Worm (Caenorhabditis elegans) whole organism, L4 larva: Measurements from ENCODE around the gene T10B10.8.

ENCODE experiments used
- F10B5.3 ChIP-seq: sonication (generic microtip); optimal IDR thresholded peaks from 2 replicates; lab custom pipeline; 2016; ENCODE audit warnings: mild to moderate bottlenecking, missing genetic modification characterization, missing compliant biosample characterization
- F37D6.2 ChIP-seq: sonication (generic microtip); optimal IDR thresholded peaks from 2 replicates; lab custom pipeline; 2016; ENCODE audit warnings: mild to moderate bottlenecking, missing genetic modification characterization, missing compliant biosample characterization
- R02D3.7 ChIP-seq: fragments of 150-350 bp; sonication (generic microtip); optimal IDR thresholded peaks from 3 replicates; lab custom pipeline; 2014; ENCODE audit warnings: missing biosample characterization, missing genetic modification characterization
- T26A8.4 ChIP-seq: fragments of 200-800 bp; sonication (Bioruptor generic); IDR thresholded peaks from 2 replicates; pipeline ENCODE4 v1.3.6; 2022; ENCODE audit warnings: missing genetic modification characterization, missing compliant biosample characterization
- Y48G9A.11 ChIP-seq: fragments of 200-800 bp; sonication (Bioruptor generic); IDR thresholded peaks from 2 replicates; pipeline ENCODE4 v1.3.6; 2022; ENCODE audit warnings: missing genetic modification reagents, missing genetic modification characterization, missing compliant biosample characterization
- Y75B8A.6 ChIP-seq: fragments of 200-800 bp; sonication (Bioruptor generic); IDR thresholded peaks from 2 replicates; pipeline ENCODE4 v1.3.6; 2022; ENCODE audit warnings: missing genetic modification reagents, missing genetic modification characterization, missing compliant biosample characterization
- ZK546.5 ChIP-seq, 2 experiments: sonication (generic microtip); optimal IDR thresholded peaks; 2 replicates each; lab custom pipeline; 2017; ENCODE audit warnings: missing biosample characterization in 2 of 2, missing genetic modification characterization in 2 of 2
- aha-1 ChIP-seq: fragments of 150-350 bp; peaks from one replicate; lab custom pipeline; 2014; ENCODE audit warnings: missing biosample characterization, missing genetic modification characterization
- arid-1 ChIP-seq: fragments of 200-800 bp; sonication (Bioruptor generic); conservative IDR thresholded peaks from 2 replicates; pipeline ENCODE4 v1.3.6; 2022; ENCODE audit warnings: missing genetic modification reagents, missing genetic modification characterization, missing compliant biosample characterization
- attf-4 ChIP-seq: sonication (generic microtip); optimal IDR thresholded peaks from 3 replicates; lab custom pipeline; 2017; ENCODE audit warnings: missing biosample characterization, missing genetic modification characterization
- ceh-28 ChIP-seq: fragments of 150-350 bp; optimal IDR thresholded peaks from 2 replicates; lab custom pipeline; 2014; ENCODE audit warnings: missing biosample characterization, missing genetic modification reagents, missing genetic modification characterization
- ceh-82 ChIP-seq: sonication (generic microtip); optimal IDR thresholded peaks from 2 replicates; lab custom pipeline; 2017; ENCODE audit warnings: missing biosample characterization, missing genetic modification characterization
- ctbp-1 ChIP-seq: fragments of 200-800 bp; sonication (Bioruptor generic); IDR thresholded peaks from 2 replicates; pipeline ENCODE4 v1.3.6; 2022; ENCODE audit warnings: missing genetic modification reagents, missing genetic modification characterization, missing compliant biosample characterization
- daf-12 ChIP-seq: fragments of 150-350 bp; optimal IDR thresholded peaks from 2 replicates; lab custom pipeline; 2014; ENCODE audit warnings: missing biosample characterization, missing genetic modification reagents, missing genetic modification characterization
- daf-16 ChIP-seq, 3 experiments: sonication (generic microtip); optimal IDR thresholded peaks; 2 replicates each; lab custom pipeline; 2016 to 2017; ENCODE audit warnings: missing genetic modification characterization in 3 of 3, missing genetic modification reagents in 3 of 3, mild to moderate bottlenecking in 2 of 3, missing compliant biosample characterization in 2 of 3, missing biosample characterization in 1 of 3, moderate library complexity in 1 of 3
- dmd-8 ChIP-seq: fragments of 200-800 bp; sonication (Bioruptor generic); IDR thresholded peaks from 2 replicates; pipeline ENCODE4 v1.3.6; 2022; ENCODE audit warnings: missing genetic modification characterization, missing compliant biosample characterization
- dpl-1 ChIP-seq: fragments of 150-350 bp; optimal IDR thresholded peaks from 2 replicates; lab custom pipeline; 2014; ENCODE audit warnings: missing biosample characterization, missing genetic modification reagents, missing genetic modification characterization
- dve-1 ChIP-seq: sonication (generic microtip); optimal IDR thresholded peaks from 2 replicates; lab custom pipeline; 2017; ENCODE audit warnings: antibody characterized with exemption, mild to moderate bottlenecking, missing genetic modification characterization, missing compliant biosample characterization; ENCODE audit not compliant: insufficient read depth
- egl-27 ChIP-seq: sonication (generic microtip); optimal IDR thresholded peaks from 3 replicates; lab custom pipeline; 2017; ENCODE audit warnings: missing biosample characterization, missing genetic modification reagents, missing genetic modification characterization
- egl-43 ChIP-seq: fragments of 200-800 bp; sonication (Bioruptor generic); IDR thresholded peaks from 2 replicates; pipeline ENCODE4 v1.3.6; 2022; ENCODE audit warnings: missing genetic modification reagents, missing genetic modification characterization, missing compliant biosample characterization
- fkh-10 ChIP-seq: fragments of 150-350 bp; optimal IDR thresholded peaks from 2 replicates; lab custom pipeline; 2014; ENCODE audit warnings: missing biosample characterization, missing genetic modification reagents, missing genetic modification characterization
- fos-1 ChIP-seq: fragments of 150-350 bp; optimal IDR thresholded peaks from 2 replicates; lab custom pipeline; 2014; ENCODE audit warnings: missing biosample characterization, missing genetic modification characterization
- gei-8 ChIP-seq: fragments of 200-800 bp; sonication (Bioruptor generic); optimal IDR thresholded peaks from 2 replicates; lab custom pipeline; 2018; ENCODE audit warnings: mild to moderate bottlenecking, missing genetic modification characterization, missing compliant biosample characterization
- hif-1 ChIP-seq, 2 experiments: sonication (generic microtip); optimal IDR thresholded peaks; 2 replicates each; lab custom pipeline; 2016 to 2017; ENCODE audit warnings: missing compliant biosample characterization in 2 of 2, missing genetic modification characterization in 2 of 2, missing genetic modification reagents in 2 of 2, missing genotype in 2 of 2, mild to moderate bottlenecking in 1 of 2
- hlh-11 ChIP-seq: fragments of 200-800 bp; sonication (Bioruptor generic); optimal IDR thresholded peaks from 2 replicates; lab custom pipeline; 2018; ENCODE audit warnings: mild to moderate bottlenecking, missing genetic modification characterization, missing compliant biosample characterization
- hmg-1.1 ChIP-seq: fragments of 200-800 bp; sonication (Bioruptor generic); IDR thresholded peaks from 2 replicates; pipeline ENCODE4 v1.3.6; 2022; ENCODE audit warnings: missing genetic modification reagents, missing genetic modification characterization, missing compliant biosample characterization
- jun-1 ChIP-seq: fragments of 150-350 bp; optimal IDR thresholded peaks from 2 replicates; lab custom pipeline; 2014; ENCODE audit warnings: missing biosample characterization, missing genetic modification reagents, missing genetic modification characterization
- lin-15B ChIP-seq: fragments of 150-350 bp; sonication (generic microtip); optimal IDR thresholded peaks from 3 replicates; lab custom pipeline; 2014; ENCODE audit warnings: missing biosample characterization, missing genetic modification characterization
- lin-39 ChIP-seq: fragments of 150-350 bp; optimal IDR thresholded peaks from 2 replicates; lab custom pipeline; 2014; ENCODE audit warnings: missing biosample characterization, missing genetic modification reagents, missing genetic modification characterization
- lsy-2 ChIP-seq, 2 experiments: fragments of 150-350 bp in 1 of 2; sonication (generic microtip) in 1 of 2; optimal IDR thresholded peaks; 2 replicates each; lab custom pipeline; 2014 to 2017; ENCODE audit warnings: missing biosample characterization in 2 of 2, missing genetic modification characterization in 2 of 2
- madf-9 ChIP-seq: fragments of 200-800 bp; sonication (Bioruptor generic); conservative IDR thresholded peaks from 2 replicates; pipeline ENCODE4 v1.3.6; 2022; ENCODE audit warnings: missing genetic modification reagents, missing genetic modification characterization, missing compliant biosample characterization
- mdt-29 ChIP-seq: fragments of 200-800 bp; sonication (Bioruptor generic); IDR thresholded peaks from 2 replicates; pipeline ENCODE4 v1.3.6; 2022; ENCODE audit warnings: missing genetic modification reagents, missing genetic modification characterization, missing compliant biosample characterization
- mes-2 ChIP-seq: sonication (generic microtip); optimal IDR thresholded peaks from 2 replicates; lab custom pipeline; 2016; ENCODE audit warnings: missing genotype, mild to moderate bottlenecking, missing genetic modification characterization, missing compliant biosample characterization; ENCODE audit not compliant: poor library complexity, severe bottlenecking
- mxl-3 ChIP-seq: fragments of 200-800 bp; sonication (Bioruptor generic); optimal IDR thresholded peaks from 2 replicates; lab custom pipeline; 2018; ENCODE audit warnings: mild to moderate bottlenecking, missing genetic modification characterization, missing compliant biosample characterization
- nhr-102 ChIP-seq: sonication (generic microtip); optimal IDR thresholded peaks from 2 replicates; lab custom pipeline; 2016; ENCODE audit warnings: mild to moderate bottlenecking, missing genetic modification characterization, moderate library complexity, missing compliant biosample characterization
- nhr-11 ChIP-seq: fragments of 150-350 bp; optimal IDR thresholded peaks from 2 replicates; lab custom pipeline; 2014; ENCODE audit warnings: missing biosample characterization, missing genetic modification characterization
- nhr-111 ChIP-seq: fragments of 200-800 bp; sonication (Bioruptor generic); optimal IDR thresholded peaks from 2 replicates; lab custom pipeline; 2018; ENCODE audit warnings: mild to moderate bottlenecking, missing genetic modification characterization, missing compliant biosample characterization
- nhr-41 ChIP-seq: fragments of 200-800 bp; sonication (Bioruptor generic); IDR thresholded peaks from 2 replicates; pipeline ENCODE4 v1.3.6; 2022; ENCODE audit warnings: missing genetic modification reagents, missing genetic modification characterization, missing compliant biosample characterization
- nhr-42 ChIP-seq: fragments of 200-800 bp; sonication (Bioruptor generic); IDR thresholded peaks from 2 replicates; pipeline ENCODE4 v1.3.6; 2022; ENCODE audit warnings: missing genetic modification characterization, missing compliant biosample characterization
- nhr-48 ChIP-seq: sonication (generic microtip); optimal IDR thresholded peaks from 2 replicates; lab custom pipeline; 2016; ENCODE audit warnings: mild to moderate bottlenecking, missing genetic modification characterization, missing compliant biosample characterization
- nhr-76 ChIP-seq: fragments of 150-350 bp; optimal IDR thresholded peaks from 2 replicates; lab custom pipeline; 2014; ENCODE audit warnings: missing biosample characterization, missing genetic modification characterization
- nhr-77 ChIP-seq: fragments of 150-350 bp; optimal IDR thresholded peaks from 2 replicates; lab custom pipeline; 2014; ENCODE audit warnings: missing biosample characterization, missing genetic modification characterization
- pqm-1 ChIP-seq: sonication (generic microtip); optimal IDR thresholded peaks from 2 replicates; lab custom pipeline; 2017; ENCODE audit warnings: missing biosample characterization, missing genetic modification characterization
- sdz-12 ChIP-seq: fragments of 200-800 bp; sonication (Bioruptor generic); optimal IDR thresholded peaks from 2 replicates; lab custom pipeline; 2018; ENCODE audit warnings: mild to moderate bottlenecking, missing genetic modification characterization, missing compliant biosample characterization
- snpc-1.2 ChIP-seq: fragments of 200-800 bp; sonication (Bioruptor generic); IDR thresholded peaks from 2 replicates; pipeline ENCODE4 v1.3.6; 2022; ENCODE audit warnings: missing genetic modification reagents, missing genetic modification characterization, missing compliant biosample characterization
- spr-1 ChIP-seq: sonication (generic microtip); optimal IDR thresholded peaks from 2 replicates; lab custom pipeline; 2016; ENCODE audit warnings: mild to moderate bottlenecking, missing genetic modification characterization, missing compliant biosample characterization
- tra-1 ChIP-seq: fragments of 200-800 bp; sonication (Bioruptor generic); IDR thresholded peaks from 2 replicates; pipeline ENCODE4 v1.3.6; 2022; ENCODE audit warnings: missing genetic modification reagents, missing genetic modification characterization, missing compliant biosample characterization
- unc-130 ChIP-seq: sonication (generic microtip); optimal IDR thresholded peaks from 2 replicates; lab custom pipeline; 2016; ENCODE audit warnings: missing genetic modification reagents, missing genetic modification characterization, missing compliant biosample characterization
- zag-1 ChIP-seq: fragments of 150-350 bp; optimal IDR thresholded peaks from 2 replicates; lab custom pipeline; 2014; ENCODE audit warnings: missing biosample characterization, missing genetic modification characterization
- zfp-3 ChIP-seq: fragments of 200-800 bp; sonication (Bioruptor generic); conservative IDR thresholded peaks from 2 replicates; pipeline ENCODE4 v1.3.6; 2022; ENCODE audit warnings: missing genetic modification reagents, missing genetic modification characterization, missing compliant biosample characterization
- zip-11 ChIP-seq: fragments of 200-800 bp; sonication (Bioruptor generic); IDR thresholded peaks from 2 replicates; pipeline ENCODE4 v1.3.6; 2022; ENCODE audit warnings: missing genetic modification characterization, missing compliant biosample characterization
- zip-2 ChIP-seq: fragments of 150-350 bp; optimal IDR thresholded peaks from 2 replicates; lab custom pipeline; 2014; ENCODE audit warnings: missing biosample characterization, missing genetic modification characterization

T10B10.8 gene

DNA sequence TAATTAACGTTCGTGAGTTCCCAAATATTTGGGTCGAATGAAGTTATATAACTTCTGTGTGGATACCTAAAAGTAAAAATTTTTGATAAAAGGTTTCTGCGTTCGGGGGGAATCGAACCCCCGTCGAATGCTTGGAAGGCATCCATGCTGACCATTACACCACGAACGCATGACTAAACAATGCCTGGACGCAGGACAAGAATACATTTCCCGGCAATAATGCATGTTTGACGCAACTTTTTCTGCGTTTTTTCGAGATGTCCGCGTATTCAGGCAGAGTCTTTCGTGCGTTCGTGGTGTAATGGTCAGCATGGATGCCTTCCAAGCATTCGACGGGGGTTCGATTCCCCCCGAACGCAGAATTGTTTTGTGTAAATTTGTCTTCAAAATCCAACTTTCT, 34.7 kb upstream of the T10B10.8 start (continued):
- TF ChIP-seq nhr-102 (tag; lab: Kevin White, UChicago): peak; percentile 86
- peak; percentile 59 for TF ChIP-seq nhr-11
- peak; percentile 85 for TF ChIP-seq nhr-41 (GFP tag; lab: Robert Waterston, UW)
- no peak for TF ChIP-seq aha-1
- no peak for TF ChIP-seq fkh-10 (GFP tag; lab: Kevin White, UChicago)
- peak; percentile 90 for TF ChIP-seq Y48G9A.11 (GFP tag; lab: Robert Waterston, UW)
- peak; percentile 63 for TF ChIP-seq sdz-12 (GFP tag; lab: Kevin White, UChicago)
- TF ChIP-seq snpc-1.2 (GFP tag; lab: Robert Waterston, UW): peak; percentile 92
- TF ChIP-seq gei-8 (GFP tag; lab: Kevin White, UChicago): peak; percentile 68
- peak; percentile 48 for TF ChIP-seq nhr-48 (tag; lab: Kevin White, UChicago)
- TF ChIP-seq unc-130 (GFP tag; lab: Kevin White, UChicago): peak; percentile 36
- TF ChIP-seq lsy-2 (tag; optimal IDR thresholded peaks at IDR 0.05; lab: Kevin White, UChicago): peak in 1 of 2 experiments; percentile 59
- TF ChIP-seq hlh-11 (tag; lab: Kevin White, UChicago): no peak
- TF ChIP-seq R02D3.7 (tag; lab: Kevin White, UChicago): no peak
- no peak for TF ChIP-seq zag-1 (tag; lab: Kevin White, UChicago)
- peak; percentile 95 for TF ChIP-seq dmd-8 (GFP tag; lab: Robert Waterston, UW)
- TF ChIP-seq hif-1 (tag; optimal IDR thresholded peaks at IDR 0.05; lab: Kevin White, UChicago): peak; percentile 21 to 53
- TF ChIP-seq daf-12 (tag; lab: Kevin White, UChicago): no peak
- peak; percentile 36 for TF ChIP-seq F10B5.3 (tag; lab: Kevin White, UChicago)
- peak; percentile 61 for TF ChIP-seq F37D6.2 (tag; lab: Kevin White, UChicago)
- peak; percentile 92 for TF ChIP-seq hmg-1.1 (GFP tag; lab: Robert Waterston, UW)
- TF ChIP-seq jun-1 (tag; lab: Kevin White, UChicago): no peak
- TF ChIP-seq ceh-28 (tag; lab: Kevin White, UChicago): no peak
- TF ChIP-seq Y75B8A.6 (GFP tag; lab: Robert Waterston, UW): peak; percentile 62; the same call in 1 of the 2 replicates
- peak; percentile 95 for TF ChIP-seq arid-1 (GFP tag; lab: Robert Waterston, UW)
- peak; percentile 80 for TF ChIP-seq dve-1
- TF ChIP-seq daf-16 (GFP tag; optimal IDR thresholded peaks at IDR 0.05; lab: Kevin White, UChicago): peak; percentile 82 to 83
- TF ChIP-seq daf-16 (tag; optimal IDR thresholded peaks at IDR 0.05; lab: Kevin White, UChicago): peak; percentile 81
- TF ChIP-seq mdt-29 (GFP tag; lab: Robert Waterston, UW): peak; percentile 84
- peak; percentile 94 for TF ChIP-seq ctbp-1 (GFP tag; lab: Robert Waterston, UW)
- TF ChIP-seq ZK546.5 (tag; optimal IDR thresholded peaks at IDR 0.05; lab: Kevin White, UChicago): no peak
- no peak for TF ChIP-seq pqm-1 (tag; lab: Kevin White, UChicago)
- peak; percentile 54 for TF ChIP-seq nhr-77
- TF ChIP-seq nhr-111 (GFP tag; lab: Kevin White, UChicago): no peak
- TF ChIP-seq T26A8.4 (GFP tag; lab: Robert Waterston, UW): peak; percentile 94
- TF ChIP-seq egl-27: no peak
- peak; percentile 87 for TF ChIP-seq zfp-3 (GFP tag; lab: Robert Waterston, UW)
- TF ChIP-seq nhr-42 (GFP tag; lab: Robert Waterston, UW): peak; percentile 84
- TF ChIP-seq madf-9 (GFP tag; lab: Robert Waterston, UW): peak; percentile 89
- TF ChIP-seq tra-1 (GFP tag; lab: Robert Waterston, UW): peak; percentile 93
- TF ChIP-seq spr-1 (tag; lab: Kevin White, UChicago): peak; percentile 57
- no peak for TF ChIP-seq lin-39 (tag; lab: Kevin White, UChicago)
- no peak for TF ChIP-seq nhr-76
- peak; percentile 17 for TF ChIP-seq dpl-1
- peak; percentile 98 for TF ChIP-seq egl-43
- no peak for TF ChIP-seq attf-4
- no peak for TF ChIP-seq mes-2 (tag; lab: Kevin White, UChicago)
- TF ChIP-seq zip-11 (GFP tag; lab: Robert Waterston, UW): no peak
- TF ChIP-seq zip-2 (tag; lab: Kevin White, UChicago): peak; percentile 77
- peak; percentile 65 for TF ChIP-seq mxl-3 (GFP tag; lab: Kevin White, UChicago)
- TF ChIP-seq lin-15B (tag; lab: Kevin White, UChicago): no peak
- TF ChIP-seq ceh-82 (tag; lab: Kevin White, UChicago): no peak
- TF ChIP-seq fos-1 (tag; lab: Kevin White, UChicago): no peak
